Fruit fly (Drosophila melanogaster): ENCODE data around the gene CG9119.

CG9119 gene

dm6 chr3L:1247627-1248295 is 43.2 kb upstream of the CG9119 start, which contains the start of the genes Psf1 and Sac1 (continued):
- no peak for TF ChIP-seq pros (GFP tag; optimal IDR thresholded peaks at IDR 0.05)
- TF ChIP-seq CG1832 (GFP tag; optimal IDR thresholded peaks at IDR 0.05): no peak
- TF ChIP-seq Adf1 (GFP tag; IDR thresholded peaks at IDR 0.05): no peak; the same call in 1 of the 2 replicates
- TF ChIP-seq CG17829 (tag; optimal IDR thresholded peaks at IDR 0.05): peak; percentile 62
- TF ChIP-seq CG18011 (GFP tag; optimal IDR thresholded peaks at IDR 0.05): no peak
- TF ChIP-seq wek (GFP tag; optimal IDR thresholded peaks at IDR 0.05): peak; percentile 32
- peak; percentile 99 for TF ChIP-seq Sin3A (optimal IDR thresholded peaks at IDR 0.05)
- TF ChIP-seq chn (GFP tag; optimal IDR thresholded peaks at IDR 0.05): peak; percentile 18
- no peak for TF ChIP-seq toy (GFP tag; IDR thresholded peaks at IDR 0.05)
- peak; percentile 79 for TF ChIP-seq CG17385 (GFP tag; optimal IDR thresholded peaks at IDR 0.05)
- peak; percentile 26 for TF ChIP-seq maf-S (GFP tag; optimal IDR thresholded peaks at IDR 0.05)
- TF ChIP-seq CG13287 (GFP tag; IDR thresholded peaks at IDR 0.05; ENCODE audit: partially characterized antibody): peak; percentile 88
- TF ChIP-seq CrebB (tag; optimal IDR thresholded peaks at IDR 0.05): no peak
- TF ChIP-seq bcd (GFP tag; optimal IDR thresholded peaks at IDR 0.05): peak; percentile 44
- no peak for TF ChIP-seq Fer2 (tag; optimal IDR thresholded peaks at IDR 0.05)
- no peak for TF ChIP-seq CG17912 (GFP tag; optimal IDR thresholded peaks at IDR 0.05)
- TF ChIP-seq Sry-δ (GFP tag; optimal IDR thresholded peaks at IDR 0.05): peak; percentile 98
- peak; percentile 89 for TF ChIP-seq unc-4 (GFP tag; IDR thresholded peaks at IDR 0.05; ENCODE audit: partially characterized antibody)
- TF ChIP-seq Hsf (GFP tag; optimal IDR thresholded peaks at IDR 0.05): peak; percentile 57
- TF ChIP-seq CG31441 (GFP tag; IDR thresholded peaks at IDR 0.05): no peak; the same call in 1 of the 2 replicates
- TF ChIP-seq her (GFP tag; optimal IDR thresholded peaks at IDR 0.05): no peak
- peak in 1 of 2 experiments; percentile 53 for TF ChIP-seq Pdp1 (GFP tag; optimal IDR thresholded peaks at IDR 0.05)
- no peak for TF ChIP-seq Jarid2 (GFP tag; optimal IDR thresholded peaks at IDR 0.05)
- TF ChIP-seq CG7928 (GFP tag; optimal IDR thresholded peaks at IDR 0.05): peak; percentile 10
- no peak for TF ChIP-seq CG17612 (GFP tag; IDR thresholded peaks at IDR 0.05)
- no peak for TF ChIP-seq CG2202 (tag; optimal IDR thresholded peaks at IDR 0.05)
- peak; percentile 58; the same call in 1 of the 3 replicates for TF ChIP-seq CG34422 (GFP tag; IDR thresholded peaks at IDR 0.05)
- no peak for TF ChIP-seq Deaf1 (tag; optimal IDR thresholded peaks at IDR 0.05)
- no peak for TF ChIP-seq z (GFP tag; IDR thresholded peaks at IDR 0.05)
- TF ChIP-seq CG7839 (tag; optimal IDR thresholded peaks at IDR 0.05): peak; percentile 36
- TF ChIP-seq hb (GFP tag; IDR thresholded peaks at IDR 0.05; ENCODE audit: partially characterized antibody): peak; percentile 74
- no peak for TF ChIP-seq eve (GFP tag; optimal IDR thresholded peaks at IDR 0.05)
- peak; percentile 50 for TF ChIP-seq Atf3 (GFP tag; optimal IDR thresholded peaks at IDR 0.05)
- TF ChIP-seq odd (GFP tag; optimal IDR thresholded peaks at IDR 0.05): no peak
- no peak for TF ChIP-seq Asciz (GFP tag; optimal IDR thresholded peaks at IDR 0.05)
- TF ChIP-seq pum (GFP tag; optimal IDR thresholded peaks at IDR 0.05): peak; percentile 58
- TF ChIP-seq NfI (GFP tag; optimal IDR thresholded peaks at IDR 0.05): peak; percentile 53
- peak; percentile 60; the same call in 1 of the 2 replicates for TF ChIP-seq Rfx (GFP tag; IDR thresholded peaks at IDR 0.05)
- no peak for TF ChIP-seq aop (GFP tag; IDR thresholded peaks at IDR 0.05)
- TF ChIP-seq CkIIα-i1 (GFP tag; IDR thresholded peaks at IDR 0.05): no peak
- TF ChIP-seq salm (tag; optimal IDR thresholded peaks at IDR 0.05): no peak
- no peak for TF ChIP-seq Ravus (GFP tag; IDR thresholded peaks at IDR 0.05)
- peak; percentile 72 for TF ChIP-seq HLH4C (GFP tag; IDR thresholded peaks at IDR 0.05; ENCODE audit: partially characterized antibody)
- TF ChIP-seq CG14441 (GFP tag; IDR thresholded peaks at IDR 0.05): peak; percentile 13; the same call in 1 of the 2 replicates
- TF ChIP-seq CG10321 (GFP tag; IDR thresholded peaks at IDR 0.05): no peak
- peak; percentile 73 for TF ChIP-seq hbn (GFP tag; IDR thresholded peaks at IDR 0.05; ENCODE audit: partially characterized antibody)
- TF ChIP-seq CG7357 (GFP tag; IDR thresholded peaks at IDR 0.05): peak; percentile 98
- TF ChIP-seq Ets65A (GFP tag): peak; percentile 96
- TF ChIP-seq CG4424 (GFP tag; optimal IDR thresholded peaks at IDR 0.05): peak; percentile 44
- peak; percentile 78 for TF ChIP-seq CG2120 (GFP tag; optimal IDR thresholded peaks at IDR 0.05)
